Fruit fly (Drosophila melanogaster): ENCODE measurements around the gene CG13248.

Gene CG13248

DNA sequence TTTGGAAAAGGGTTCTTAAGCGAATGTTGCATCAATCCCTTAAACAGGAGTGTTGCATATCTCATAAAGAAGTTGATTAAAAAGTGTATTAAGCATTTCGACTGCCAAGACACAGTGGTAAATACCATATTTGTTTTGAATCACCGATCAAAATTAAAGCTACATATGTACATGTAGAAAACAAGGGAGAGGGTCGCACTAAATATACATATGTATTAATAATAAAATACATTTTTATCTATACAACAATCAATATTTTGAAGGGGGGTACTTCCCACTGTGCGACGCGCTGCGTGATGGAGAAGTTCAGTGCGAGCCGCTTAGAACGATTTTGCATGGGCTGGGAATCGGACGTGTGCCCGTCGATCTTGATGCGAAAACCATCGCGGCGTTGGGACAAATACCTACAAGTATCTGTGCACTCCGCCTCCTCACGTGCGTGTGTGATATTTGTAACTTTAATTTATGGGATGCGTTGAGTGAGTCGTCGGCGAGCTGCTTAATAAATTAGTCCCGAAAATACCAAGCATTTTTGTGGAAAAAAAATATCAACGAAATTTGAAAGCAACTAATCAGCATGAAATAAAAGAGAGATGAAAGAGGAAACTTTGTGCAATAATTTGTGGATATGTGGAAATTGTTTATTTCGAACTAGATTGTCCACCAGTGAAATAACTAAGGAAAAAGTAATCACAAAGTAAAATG lies 34.6 kb upstream of the CG13248 start:
- peak; percentile 91 for TF ChIP-seq Snoo (tag; optimal IDR thresholded peaks at IDR 0.05)
- peak; percentile 76 for TF ChIP-seq gl (tag; optimal IDR thresholded peaks at IDR 0.05)
- no peak for TF ChIP-seq EcR (GFP tag; optimal IDR thresholded peaks at IDR 0.05)
- TF ChIP-seq CG14655 (GFP tag; optimal IDR thresholded peaks at IDR 0.05): peak; percentile 86
- TF ChIP-seq Pif1A (GFP tag; optimal IDR thresholded peaks at IDR 0.05): peak; percentile 88
- peak; percentile 85 for TF ChIP-seq CG8301 (tag; optimal IDR thresholded peaks at IDR 0.05)
- no peak for TF ChIP-seq CG13204 (GFP tag; optimal IDR thresholded peaks at IDR 0.05)
- peak; percentile 80 for TF ChIP-seq rn (GFP tag; IDR thresholded peaks at IDR 0.05)
- TF ChIP-seq CG9948 (tag; optimal IDR thresholded peaks at IDR 0.05): peak; percentile 85
- peak; percentile 92 for TF ChIP-seq Pif1B (GFP tag; optimal IDR thresholded peaks at IDR 0.05)
- TF ChIP-seq CG34367 (tag; optimal IDR thresholded peaks at IDR 0.05): peak; percentile 83
- peak; percentile 65 for TF ChIP-seq D1 (tag; optimal IDR thresholded peaks at IDR 0.05)
- TF ChIP-seq Ets98B (GFP tag; IDR thresholded peaks at IDR 0.05): peak; percentile 91
- TF ChIP-seq CG4496 (GFP tag; IDR thresholded peaks at IDR 0.05): peak; percentile 95
- peak; percentile 85 for TF ChIP-seq CG32121 (GFP tag; IDR thresholded peaks at IDR 0.05)
- TF ChIP-seq CG8159 (tag; optimal IDR thresholded peaks at IDR 0.05): peak; percentile 86
- TF ChIP-seq CG15710 (tag; optimal IDR thresholded peaks at IDR 0.05): peak; percentile 80
- peak; percentile 88 for TF ChIP-seq CG17806 (tag; optimal IDR thresholded peaks at IDR 0.05)
- peak; percentile 86 for TF ChIP-seq fd96Ca (GFP tag; IDR thresholded peaks at IDR 0.05)
- no peak for TF ChIP-seq CG10348 (GFP tag; IDR thresholded peaks at IDR 0.05)
- peak; percentile 91 for TF ChIP-seq CG12605 (GFP tag; IDR thresholded peaks at IDR 0.05)

DNA sequence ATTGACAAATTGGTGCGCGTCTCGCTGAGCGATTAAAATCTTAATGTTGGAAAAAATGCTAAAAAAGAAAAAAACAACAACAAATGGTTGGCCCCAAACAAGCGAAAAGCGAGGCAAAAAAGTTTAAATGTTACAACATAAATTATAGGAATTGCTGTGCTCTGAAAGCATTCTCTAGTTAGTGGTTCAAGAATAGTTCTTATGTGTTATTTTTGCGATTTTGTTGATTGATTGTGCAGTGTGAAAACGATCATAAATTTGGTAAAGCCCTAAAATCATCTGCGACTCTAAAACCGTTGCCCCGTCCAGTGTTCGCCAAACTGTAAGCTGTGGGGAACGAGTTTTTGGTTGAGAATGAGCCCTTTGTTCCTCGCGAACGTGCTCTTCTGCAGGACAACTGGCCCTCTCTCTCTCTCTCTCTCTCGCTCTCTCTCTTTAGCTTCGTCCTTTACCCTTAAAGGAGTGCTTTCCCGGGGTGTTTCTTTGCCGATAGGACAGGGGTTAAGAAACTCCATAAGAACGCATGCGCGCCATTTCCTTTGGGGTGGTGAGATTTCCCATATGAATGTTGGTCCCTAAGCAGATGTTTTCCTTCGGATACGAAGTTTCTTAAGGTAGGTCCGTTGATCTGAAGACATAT lies 32.4 kb upstream of the CG13248 start:
- TF ChIP-seq CG15710 (tag; optimal IDR thresholded peaks at IDR 0.05) (no peak), CG10348 (GFP tag; IDR thresholded peaks at IDR 0.05) (no peak)

DNA sequence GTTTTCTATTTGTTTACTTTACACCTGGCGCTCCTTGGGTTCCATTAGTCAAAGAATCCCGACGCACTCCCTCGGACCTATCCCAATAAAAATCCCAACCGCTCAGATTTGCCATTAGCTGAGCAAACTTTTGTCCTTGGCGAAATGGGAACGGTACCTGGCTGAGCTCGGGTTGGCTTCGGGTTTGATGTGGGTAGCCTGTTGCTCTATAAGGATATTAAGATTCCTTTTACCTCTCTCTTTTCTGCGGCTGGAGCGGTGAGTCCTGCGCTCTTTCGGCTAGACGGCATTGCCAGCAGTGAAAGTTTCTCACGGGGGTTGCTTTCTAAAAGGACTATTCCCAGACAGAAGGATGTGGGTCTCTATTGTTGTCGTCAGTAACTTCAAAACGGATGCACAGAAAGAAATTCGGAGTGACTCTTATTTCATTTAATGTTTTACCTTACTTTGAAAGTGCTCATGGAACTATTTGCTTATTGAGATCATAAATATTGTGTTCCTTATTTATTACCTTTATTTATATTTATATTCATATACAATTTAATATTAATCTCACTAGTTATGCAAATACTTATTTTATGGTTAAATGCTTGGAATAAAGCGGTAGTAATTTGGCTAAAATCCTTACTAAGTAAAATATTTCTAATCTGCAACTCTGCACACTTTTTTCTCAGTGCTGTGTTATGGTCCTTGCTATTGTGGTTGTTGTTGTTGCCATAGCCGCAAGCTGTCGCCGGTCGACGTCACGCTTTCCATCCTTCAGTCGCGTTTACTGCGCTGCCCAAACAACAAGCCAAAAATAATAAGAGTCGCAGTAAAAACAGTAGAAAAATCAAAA lies 31.5 kb upstream of the CG13248 start, which contains the start of gene CG5910:
Gene CG5910 (plus strand): TSS at position 788 of the 838 bp plus-strand sequence.
- no peak for TF ChIP-seq Pif1A (GFP tag; optimal IDR thresholded peaks at IDR 0.05)
- TF ChIP-seq CG8301 (tag; optimal IDR thresholded peaks at IDR 0.05): no peak
- TF ChIP-seq CG17806 (tag; optimal IDR thresholded peaks at IDR 0.05): peak; percentile 80
- TF ChIP-seq fd96Ca (GFP tag; IDR thresholded peaks at IDR 0.05): no peak
- TF ChIP-seq EcR (GFP tag; optimal IDR thresholded peaks at IDR 0.05): no peak
- no peak for TF ChIP-seq CG4496 (GFP tag; IDR thresholded peaks at IDR 0.05)
- peak; percentile 79 for TF ChIP-seq Snoo (tag; optimal IDR thresholded peaks at IDR 0.05)
- TF ChIP-seq D1 (tag; optimal IDR thresholded peaks at IDR 0.05): no peak
- TF ChIP-seq CG15710 (tag; optimal IDR thresholded peaks at IDR 0.05): peak; percentile 84
- TF ChIP-seq CG14655 (GFP tag; optimal IDR thresholded peaks at IDR 0.05): no peak
- TF ChIP-seq CG32121 (GFP tag; IDR thresholded peaks at IDR 0.05): peak; percentile 26; the same call in 1 of the 2 replicates
- no peak for TF ChIP-seq Ets98B (GFP tag; IDR thresholded peaks at IDR 0.05)
- TF ChIP-seq CG8159 (tag; optimal IDR thresholded peaks at IDR 0.05): peak; percentile 92
- TF ChIP-seq Pif1B (GFP tag; optimal IDR thresholded peaks at IDR 0.05): no peak
- no peak for TF ChIP-seq rn (GFP tag; IDR thresholded peaks at IDR 0.05)
- no peak for TF ChIP-seq CG13204 (GFP tag; optimal IDR thresholded peaks at IDR 0.05)
- peak; percentile 73 for TF ChIP-seq CG34367 (tag; optimal IDR thresholded peaks at IDR 0.05)
- peak; percentile 50 for TF ChIP-seq gl (tag; optimal IDR thresholded peaks at IDR 0.05)
- TF ChIP-seq CG9948 (tag; optimal IDR thresholded peaks at IDR 0.05): peak; percentile 84

DNA sequence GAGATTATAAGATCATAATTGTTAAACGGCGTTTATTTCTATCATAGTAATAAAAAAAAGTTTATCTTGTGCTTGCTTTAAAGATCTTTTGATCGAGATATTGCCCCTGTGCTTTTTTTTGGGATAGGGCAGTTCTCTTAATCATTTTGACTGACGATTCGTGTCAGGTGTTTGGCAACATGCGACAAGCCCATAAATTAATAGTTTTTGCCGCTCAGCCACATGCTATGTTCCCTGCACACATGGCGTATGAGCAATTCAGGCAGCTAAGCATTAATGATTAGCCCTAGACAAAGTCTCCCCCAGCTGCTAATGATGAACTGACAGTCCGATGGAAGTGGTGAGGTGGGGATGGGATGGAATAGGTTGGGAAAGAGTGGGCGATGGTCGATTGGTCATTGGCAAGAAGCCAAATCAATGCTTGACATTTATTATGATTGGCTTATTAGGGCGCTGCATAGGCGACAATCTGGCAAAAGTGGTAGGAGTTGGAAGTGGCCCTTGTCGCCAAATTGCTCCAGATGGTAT lies 30.6 kb upstream of the CG13248 start:
- no peak for TF ChIP-seq CG32121 (GFP tag; IDR thresholded peaks at IDR 0.05)
- TF ChIP-seq Ets98B (GFP tag; IDR thresholded peaks at IDR 0.05): no peak
- TF ChIP-seq CG8301 (tag; optimal IDR thresholded peaks at IDR 0.05): no peak
- no peak for TF ChIP-seq rn (GFP tag; IDR thresholded peaks at IDR 0.05)

DNA sequence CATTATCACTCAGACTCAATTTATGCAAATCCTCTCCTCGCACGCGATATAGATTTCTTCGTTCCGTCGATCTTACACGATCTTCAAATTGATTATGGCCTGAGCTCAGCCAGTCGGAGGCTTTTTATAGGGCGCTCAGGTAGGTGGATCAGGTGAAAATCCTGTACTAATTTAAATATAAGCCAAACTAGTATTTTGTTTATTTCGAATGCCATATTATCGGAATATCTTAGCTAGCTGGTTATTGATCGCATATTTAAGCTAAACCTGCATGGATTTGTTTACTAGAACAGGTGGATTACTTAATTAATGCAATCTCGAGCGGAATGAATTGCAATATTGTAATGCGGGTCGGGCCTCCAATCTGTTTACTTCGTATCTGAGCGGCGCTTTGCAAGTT lies 29.4 kb upstream of the CG13248 start, which contains the start of gene Hpd:
Gene Hpd (minus strand): TSS at position 101 of the 400 bp plus-strand sequence.
- no peak for TF ChIP-seq CG8159 (tag; optimal IDR thresholded peaks at IDR 0.05)
- TF ChIP-seq Snoo (tag; optimal IDR thresholded peaks at IDR 0.05): no peak
- TF ChIP-seq CG14655 (GFP tag; optimal IDR thresholded peaks at IDR 0.05): no peak
- no peak for TF ChIP-seq CG12605 (GFP tag; IDR thresholded peaks at IDR 0.05)
- no peak for TF ChIP-seq CG8301 (tag; optimal IDR thresholded peaks at IDR 0.05)
- no peak for TF ChIP-seq CG9948 (tag; optimal IDR thresholded peaks at IDR 0.05)
- no peak for TF ChIP-seq CG32121 (GFP tag; IDR thresholded peaks at IDR 0.05)
- TF ChIP-seq CG15710 (tag; optimal IDR thresholded peaks at IDR 0.05): no peak
- no peak for TF ChIP-seq CG10348 (GFP tag; IDR thresholded peaks at IDR 0.05)
- TF ChIP-seq Pif1B (GFP tag; optimal IDR thresholded peaks at IDR 0.05): no peak
- no peak for TF ChIP-seq D1 (tag; optimal IDR thresholded peaks at IDR 0.05)
- no peak for TF ChIP-seq rn (GFP tag; IDR thresholded peaks at IDR 0.05)
- no peak for TF ChIP-seq Pif1A (GFP tag; optimal IDR thresholded peaks at IDR 0.05)
- TF ChIP-seq EcR (GFP tag; optimal IDR thresholded peaks at IDR 0.05): no peak
- no peak for TF ChIP-seq fd96Ca (GFP tag; IDR thresholded peaks at IDR 0.05)
- no peak for TF ChIP-seq CG13204 (GFP tag; optimal IDR thresholded peaks at IDR 0.05)

Measured in whole organism, pupa.